Worm (Caenorhabditis elegans) whole organism, L1 larva: ENCODE data around the gene spr-2.

Experiments used
- C04F5.9 ChIP-seq: sonication (generic microtip); optimal IDR thresholded peaks from 2 replicates; lab custom pipeline; 2016; ENCODE audit warnings: missing genetic modification characterization, missing compliant biosample characterization
- C16A3.4 ChIP-seq: fragments of 150-350 bp; optimal IDR thresholded peaks from 2 replicates; lab custom pipeline; 2014; ENCODE audit warnings: missing biosample characterization, missing genetic modification characterization
- Y116A8C.19 ChIP-seq: sonication (generic microtip); optimal IDR thresholded peaks from 2 replicates; lab custom pipeline; 2016; ENCODE audit warnings: missing compliant biosample characterization, missing genetic modification characterization, borderline replicate concordance
- aha-1 ChIP-seq: fragments of 150-350 bp; optimal IDR thresholded peaks from 2 replicates; lab custom pipeline; 2014; ENCODE audit warnings: missing biosample characterization, missing genetic modification characterization
- alr-1 ChIP-seq: fragments of 200-800 bp; sonication (Bioruptor generic); optimal IDR thresholded peaks from 2 replicates; lab custom pipeline; 2018; ENCODE audit warnings: borderline replicate concordance, mild to moderate bottlenecking, missing genetic modification characterization, missing compliant biosample characterization
- aly-2 ChIP-seq: fragments of 150-350 bp; optimal IDR thresholded peaks from 2 replicates; lab custom pipeline; 2014; ENCODE audit warnings: missing biosample characterization, missing genetic modification characterization
- blmp-1 ChIP-seq: fragments of 150-350 bp; optimal IDR thresholded peaks from 2 replicates; lab custom pipeline; 2014; ENCODE audit warnings: missing biosample characterization, missing genetic modification characterization
- ceh-8 ChIP-seq: fragments of 200-800 bp; sonication (Bioruptor generic); optimal IDR thresholded peaks from 2 replicates; lab custom pipeline; 2018; ENCODE audit warnings: mild to moderate bottlenecking, missing genetic modification characterization, moderate library complexity, missing compliant biosample characterization
- ceh-88 ChIP-seq: fragments of 200-800 bp; sonication (Bioruptor generic); IDR thresholded peaks from 2 replicates; pipeline ENCODE4 v1.3.6; 2022; ENCODE audit warnings: missing genetic modification characterization, missing compliant biosample characterization
- ces-1 ChIP-seq: fragments of 150-350 bp; optimal IDR thresholded peaks from 2 replicates; lab custom pipeline; 2014; ENCODE audit warnings: missing biosample characterization, missing genetic modification reagents, missing genetic modification characterization
- dpl-1 ChIP-seq, 3 experiments: fragments of 150-350 bp in 2 of 3; sonication (generic microtip) in 1 of 3; optimal IDR thresholded peaks; 2 replicates each; lab custom pipeline; 2014 to 2017; ENCODE audit warnings: missing biosample characterization in 3 of 3, missing genetic modification characterization in 3 of 3, missing genetic modification reagents in 3 of 3
- efl-1 ChIP-seq, 4 experiments: fragments of 150-350 bp; optimal IDR thresholded peaks in 3 of 4; peaks in 1 of 4; 1 replicate in 1 of 4; 2 replicates in 3 of 4; lab custom pipeline; 2014; ENCODE audit warnings: missing biosample characterization in 2 of 4, missing genetic modification characterization in 2 of 4, missing genetic modification reagents in 2 of 4
- elt-3 ChIP-seq, 6 experiments: fragments of 150-350 bp in 1 of 6; sonication (generic microtip); optimal IDR thresholded peaks; 2 replicates each; lab custom pipeline; 2017 to 2018; ENCODE audit warnings: missing biosample characterization in 6 of 6, missing genetic modification characterization in 6 of 6, inconsistent platforms in 1 of 6
- grh-1 ChIP-seq: fragments of 200-800 bp; sonication (Bioruptor generic); IDR thresholded peaks from 2 replicates; pipeline ENCODE4 v1.3.6; 2022; ENCODE audit warnings: missing genetic modification reagents, missing genetic modification characterization, missing compliant biosample characterization
- hlh-17 ChIP-seq: fragments of 200-800 bp; sonication (Bioruptor generic); optimal IDR thresholded peaks from 2 replicates; lab custom pipeline; 2018; ENCODE audit warnings: missing genetic modification characterization, mild to moderate bottlenecking, missing compliant biosample characterization, moderate library complexity, borderline replicate concordance
- irx-1 ChIP-seq: sonication (generic microtip); optimal IDR thresholded peaks from 2 replicates; lab custom pipeline; 2016; ENCODE audit warnings: missing genetic modification characterization, missing compliant biosample characterization
- jun-1 ChIP-seq: fragments of 150-350 bp; optimal IDR thresholded peaks from 2 replicates; lab custom pipeline; 2014; ENCODE audit warnings: missing biosample characterization, missing genetic modification reagents, missing genetic modification characterization
- lin-13 ChIP-seq: fragments of 150-350 bp; optimal IDR thresholded peaks from 2 replicates; lab custom pipeline; 2014; ENCODE audit warnings: missing biosample characterization, missing genetic modification reagents, missing genetic modification characterization
- lin-14 ChIP-seq: fragments of 200-800 bp; sonication (Bioruptor generic); optimal IDR thresholded peaks from 2 replicates; lab custom pipeline; 2018; ENCODE audit warnings: mild to moderate bottlenecking, missing genetic modification characterization, moderate library complexity, missing compliant biosample characterization
- lin-15B ChIP-seq: fragments of 150-350 bp; sonication (generic microtip); optimal IDR thresholded peaks from 3 replicates; lab custom pipeline; 2014; ENCODE audit warnings: missing biosample characterization, missing genetic modification characterization
- lin-35 ChIP-seq, 2 experiments: fragments of 150-350 bp; optimal IDR thresholded peaks; 2 replicates each; lab custom pipeline; 2014; ENCODE audit warnings: missing biosample characterization in 2 of 2, missing genetic modification characterization in 2 of 2, missing genetic modification reagents in 2 of 2
- lir-3 ChIP-seq: sonication (generic microtip); optimal IDR thresholded peaks from 2 replicates; lab custom pipeline; 2016; ENCODE audit warnings: mild to moderate bottlenecking, missing genetic modification characterization, moderate library complexity, missing compliant biosample characterization; ENCODE audit not compliant: poor library complexity
- mab-9 ChIP-seq: fragments of 200-800 bp; sonication (Bioruptor generic); IDR thresholded peaks from 2 replicates; pipeline ENCODE4 v1.3.6; 2022; ENCODE audit warnings: missing genetic modification reagents, missing genetic modification characterization, missing compliant biosample characterization
- mdl-1 ChIP-seq, 2 experiments: fragments of 150-350 bp; optimal IDR thresholded peaks; 2 replicates each; lab custom pipeline; 2014 to 2017; ENCODE audit warnings: missing biosample characterization in 2 of 2, missing genetic modification characterization in 2 of 2, inconsistent platforms in 1 of 2
- mef-2 ChIP-seq: fragments of 150-350 bp; optimal IDR thresholded peaks from 2 replicates; lab custom pipeline; 2014; ENCODE audit warnings: missing biosample characterization, missing genetic modification characterization
- nhr-19 ChIP-seq: fragments of 200-800 bp; sonication (Bioruptor generic); conservative IDR thresholded peaks from 2 replicates; pipeline ENCODE4 v1.3.6; 2022; ENCODE audit warnings: missing genetic modification characterization, missing compliant biosample characterization
- nhr-20 ChIP-seq: sonication (generic microtip); optimal IDR thresholded peaks from 2 replicates; lab custom pipeline; 2016; ENCODE audit warnings: mild to moderate bottlenecking, missing genetic modification characterization, missing compliant biosample characterization
- nhr-28 ChIP-seq: fragments of 150-350 bp; optimal IDR thresholded peaks from 2 replicates; lab custom pipeline; 2014; ENCODE audit warnings: missing biosample characterization, missing genetic modification characterization
- nhr-47 ChIP-seq: sonication (generic microtip); optimal IDR thresholded peaks from 2 replicates; lab custom pipeline; 2016; ENCODE audit warnings: mild to moderate bottlenecking, missing genetic modification characterization, moderate library complexity, missing compliant biosample characterization
- nhr-71 ChIP-seq: sonication (generic microtip); optimal IDR thresholded peaks from 2 replicates; lab custom pipeline; 2016; ENCODE audit warnings: mild to moderate bottlenecking, missing genetic modification characterization, moderate library complexity, missing compliant biosample characterization
- nhr-76 ChIP-seq: sonication (generic microtip); optimal IDR thresholded peaks from 2 replicates; lab custom pipeline; 2017; ENCODE audit warnings: missing biosample characterization, missing genetic modification characterization
- nhr-77 ChIP-seq: fragments of 150-350 bp; optimal IDR thresholded peaks from 2 replicates; lab custom pipeline; 2014; ENCODE audit warnings: missing biosample characterization, missing genetic modification characterization
- nhr-85 ChIP-seq: sonication (generic microtip); peaks from one replicate; lab custom pipeline; 2016; ENCODE audit warnings: missing genetic modification characterization, inconsistent platforms, missing compliant biosample characterization
- nhr-90 ChIP-seq: sonication (generic microtip); optimal IDR thresholded peaks from 2 replicates; lab custom pipeline; 2016; ENCODE audit warnings: mild to moderate bottlenecking, missing genetic modification characterization, missing compliant biosample characterization; ENCODE audit not compliant: poor library complexity
- pag-3 ChIP-seq: sonication (generic microtip); optimal IDR thresholded peaks from 2 replicates; lab custom pipeline; 2017; ENCODE audit warnings: missing genetic modification characterization, mild to moderate bottlenecking, missing compliant biosample characterization, antibody characterized with exemption, borderline replicate concordance; ENCODE audit not compliant: insufficient read depth
- pax-3 ChIP-seq: fragments of 200-800 bp; sonication (Bioruptor generic); optimal IDR thresholded peaks from 2 replicates; lab custom pipeline; 2018; ENCODE audit warnings: mild to moderate bottlenecking, missing genetic modification characterization, moderate library complexity, missing compliant biosample characterization
- rnt-1 ChIP-seq: sonication (generic microtip); optimal IDR thresholded peaks from 2 replicates; lab custom pipeline; 2016; ENCODE audit warnings: mild to moderate bottlenecking, missing genetic modification characterization, moderate library complexity, missing compliant biosample characterization
- snpc-4 ChIP-seq: fragments of 150-350 bp; optimal IDR thresholded peaks from 2 replicates; lab custom pipeline; 2014; ENCODE audit warnings: missing biosample characterization, missing genetic modification characterization
- snu-23 ChIP-seq: sonication (generic microtip); optimal IDR thresholded peaks from 2 replicates; lab custom pipeline; 2016; ENCODE audit warnings: missing genetic modification characterization, missing compliant biosample characterization
- sup-37 ChIP-seq: fragments of 200-800 bp; sonication (Bioruptor generic); optimal IDR thresholded peaks from 2 replicates; lab custom pipeline; 2018; ENCODE audit warnings: mild to moderate bottlenecking, missing genetic modification characterization, missing compliant biosample characterization
- unc-130 ChIP-seq: fragments of 150-350 bp; optimal IDR thresholded peaks from 2 replicates; lab custom pipeline; 2017; ENCODE audit warnings: missing biosample characterization, missing genetic modification characterization, inconsistent platforms
- unc-30 ChIP-seq: sonication (generic microtip); optimal IDR thresholded peaks from 2 replicates; lab custom pipeline; 2017; ENCODE audit warnings: missing biosample characterization, missing genetic modification characterization
- xbp-1 ChIP-seq: sonication (generic microtip); optimal IDR thresholded peaks from 2 replicates; lab custom pipeline; 2016; ENCODE audit warnings: missing genetic modification characterization, missing compliant biosample characterization
- zag-1 ChIP-seq: fragments of 150-350 bp; optimal IDR thresholded peaks from 2 replicates; lab custom pipeline; 2014; ENCODE audit warnings: missing biosample characterization, missing genetic modification characterization
- zip-4 ChIP-seq: fragments of 200-800 bp; sonication (Bioruptor generic); optimal IDR thresholded peaks from 2 replicates; lab custom pipeline; 2018; ENCODE audit warnings: mild to moderate bottlenecking, missing genetic modification characterization, moderate library complexity, missing compliant biosample characterization
- ztf-11 ChIP-seq, 2 experiments: sonication (generic microtip); optimal IDR thresholded peaks; 2 replicates each; lab custom pipeline; 2016 to 2017; ENCODE audit warnings: missing genetic modification characterization in 2 of 2, missing biosample characterization in 1 of 2, missing compliant biosample characterization in 1 of 2

Gene spr-2

DNA sequence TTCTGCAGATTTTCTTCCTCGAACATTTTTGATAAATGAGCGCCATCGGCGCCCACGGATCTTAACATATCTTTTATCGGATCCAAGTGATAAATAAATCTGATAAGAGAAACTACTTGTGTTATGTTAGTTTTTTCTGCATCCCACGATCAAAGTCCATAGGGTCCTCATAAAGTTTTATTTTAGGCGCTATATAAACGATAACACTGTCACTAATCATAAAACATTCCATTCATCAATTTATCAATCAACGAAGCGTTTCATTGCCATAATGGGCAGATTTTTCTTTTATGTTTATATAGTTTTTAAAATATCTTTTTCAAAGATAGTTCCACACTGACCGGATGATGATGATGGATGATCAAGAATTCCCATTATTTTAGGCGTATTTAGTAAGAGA lies 26.6 kb upstream of the spr-2 start:
- TF ChIP-seq nhr-71 (peak; percentile 62), nhr-19 (GFP tag; lab: Robert Waterston, UW) (0 out of 2 replicates have a peak, but pooled peaks have one; percentile 14), Y116A8C.19 (tag; lab: Kevin White, UChicago) (no peak), dpl-1 (GFP tag; optimal IDR thresholded peaks at IDR 0.05; lab: Kevin White, UChicago) (no peak), C16A3.4 (tag; lab: Kevin White, UChicago) (no peak), blmp-1 (tag; lab: Kevin White, UChicago) (peak; percentile 38), elt-3 (tag; optimal IDR thresholded peaks at IDR 0.05; lab: Kevin White, UChicago) (peak in 3 of 6 experiments; percentile 22 to 76 (median 71)), nhr-85 (tag; lab: Kevin White, UChicago) (peak; percentile 85), efl-1 (optimal IDR thresholded peaks at IDR 0.05; lab: Kevin White, UChicago) (no peak), efl-1 (GFP tag; optimal IDR thresholded peaks at IDR 0.05 in 1 of 2; lab: Kevin White, UChicago) (peak in 1 of 2 experiments; percentile 71), lin-14 (GFP tag; lab: Kevin White, UChicago) (peak; percentile 46), lin-35 (GFP tag; optimal IDR thresholded peaks at IDR 0.05; lab: Kevin White, UChicago) (peak in 1 of 2 experiments; percentile 33), rnt-1 (tag; lab: Kevin White, UChicago) (no peak), nhr-20 (tag; lab: Kevin White, UChicago) (peak; percentile 12), nhr-90 (peak; percentile 61), snu-23 (peak; percentile 28)

DNA sequence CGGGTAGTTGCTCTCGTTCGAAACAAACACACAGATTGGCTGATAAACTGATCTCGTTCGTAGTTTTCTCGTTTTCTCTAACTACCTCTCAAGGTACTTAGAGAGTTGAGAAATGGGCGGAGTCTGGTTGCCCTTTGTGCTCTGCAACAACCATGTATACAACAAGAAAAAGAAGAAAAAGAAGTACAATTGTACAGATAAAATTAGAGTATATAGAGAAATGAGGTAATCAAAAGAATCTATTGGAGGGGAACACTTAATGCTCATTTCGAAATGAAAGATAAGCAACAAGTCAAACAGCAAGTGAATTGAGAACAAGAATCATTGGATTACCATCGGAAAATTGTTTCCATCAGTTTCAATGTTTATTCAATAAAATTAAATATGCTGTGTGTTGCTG lies 25.9 kb upstream of the spr-2 start, which contains the start of gene C09G9.1:
TSS of gene C09G9.1 (minus strand) at position 143 of the 400 bp plus-strand sequence.
- TF ChIP-seq nhr-77 (tag; lab: Kevin White, UChicago) (peak; percentile 11), grh-1 (GFP tag; lab: Robert Waterston, UW) (no peak), ceh-88 (GFP tag; lab: Robert Waterston, UW) (no peak)

DNA sequence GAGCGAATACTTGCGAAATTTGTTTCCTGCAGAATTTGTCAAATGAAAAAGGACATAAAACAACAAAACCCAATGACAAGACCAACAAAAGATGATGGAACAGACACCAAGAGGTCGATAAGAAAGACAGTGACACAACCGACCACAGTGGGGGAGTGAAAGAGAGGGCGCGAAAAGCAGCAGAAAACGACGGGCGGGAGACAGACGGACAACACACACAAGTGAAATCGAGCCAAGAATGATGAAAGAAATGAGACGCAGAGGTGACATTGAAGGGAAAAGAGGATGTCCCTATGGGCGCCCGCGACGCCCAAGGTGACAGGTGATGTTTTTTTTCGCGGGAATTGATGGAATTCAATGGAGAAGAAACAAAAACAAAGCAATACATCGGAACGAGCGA lies 25.2 kb upstream of the spr-2 start:
- TF ChIP-seq zip-4 (GFP tag; lab: Kevin White, UChicago), result no peak
- TF ChIP-seq C04F5.9 (tag; lab: Kevin White, UChicago), result no peak
- TF ChIP-seq mab-9 (GFP tag; lab: Robert Waterston, UW), result no peak
- TF ChIP-seq pag-3 (tag; lab: Kevin White, UChicago), result no peak
- no peak for TF ChIP-seq lin-15B
- no peak for TF ChIP-seq hlh-17 (GFP tag; lab: Kevin White, UChicago)
- TF ChIP-seq ztf-11 (tag; optimal IDR thresholded peaks at IDR 0.05; lab: Kevin White, UChicago), result peak in 1 of 2 experiments; percentile 34
- no peak for TF ChIP-seq xbp-1 (tag; lab: Kevin White, UChicago)
- TF ChIP-seq dpl-1 (GFP tag; optimal IDR thresholded peaks at IDR 0.05; lab: Kevin White, UChicago), result peak; percentile 51 to 64 (median 56)
- TF ChIP-seq ceh-8 (GFP tag; lab: Kevin White, UChicago), result no peak
- peak; percentile 33 for TF ChIP-seq nhr-19 (GFP tag; lab: Robert Waterston, UW)
- TF ChIP-seq nhr-76 (tag; lab: Kevin White, UChicago), result no peak
- peak in 1 of 2 experiments; percentile 46 for TF ChIP-seq mdl-1 (tag; optimal IDR thresholded peaks at IDR 0.05; lab: Kevin White, UChicago)
- no peak for TF ChIP-seq mef-2 (tag; lab: Kevin White, UChicago)
- peak; percentile 59 to 68 for TF ChIP-seq efl-1 (optimal IDR thresholded peaks at IDR 0.05; lab: Kevin White, UChicago)
- TF ChIP-seq efl-1 (GFP tag; optimal IDR thresholded peaks at IDR 0.05 in 1 of 2; lab: Kevin White, UChicago), result peak; percentile 47 to 97
- no peak for TF ChIP-seq aha-1 (tag; lab: Kevin White, UChicago)
- TF ChIP-seq aly-2, result no peak
- no peak for TF ChIP-seq sup-37
- no peak for TF ChIP-seq snpc-4
- TF ChIP-seq pax-3 (tag; lab: Kevin White, UChicago), result no peak
- no peak for TF ChIP-seq lir-3 (tag; lab: Kevin White, UChicago)
- no peak for TF ChIP-seq Y116A8C.19 (tag; lab: Kevin White, UChicago)
- no peak for TF ChIP-seq ceh-88 (GFP tag; lab: Robert Waterston, UW)
- TF ChIP-seq ces-1 (GFP tag; lab: Kevin White, UChicago), result no peak
- TF ChIP-seq lin-35 (GFP tag; optimal IDR thresholded peaks at IDR 0.05; lab: Kevin White, UChicago), result peak; percentile 50 to 74
- TF ChIP-seq zag-1 (tag; lab: Kevin White, UChicago), result no peak
- no peak for TF ChIP-seq unc-30 (tag; lab: Kevin White, UChicago)
- TF ChIP-seq lin-13, result no peak
- peak in 1 of 6 experiments; percentile 58 for TF ChIP-seq elt-3 (tag; optimal IDR thresholded peaks at IDR 0.05; lab: Kevin White, UChicago)
- peak; percentile 43 for TF ChIP-seq nhr-47 (tag; lab: Kevin White, UChicago)
- TF ChIP-seq jun-1 (tag; lab: Kevin White, UChicago), result no peak
- TF ChIP-seq unc-130 (tag; lab: Kevin White, UChicago), result no peak
- TF ChIP-seq irx-1, result no peak
- no peak for TF ChIP-seq nhr-28 (tag; lab: Kevin White, UChicago)
- no peak for TF ChIP-seq alr-1 (tag; lab: Kevin White, UChicago)
